Worm (Caenorhabditis elegans): ENCODE data around the gene immt-2.

The immt-2 gene

ce11 chrV:16834989-16835388 is 45.9 kb downstream of the immt-2 start, which contains the start of gene tni-3:
TSS of gene tni-3 (minus strand) at chrV:16835128.
- no peak for TF ChIP-seq pha-2 (tag; optimal IDR thresholded peaks at IDR 0.05)

- TF ChIP-seq fkh-10 (GFP tag; optimal IDR thresholded peaks at IDR 0.05) = no peak
- TF ChIP-seq ceh-34 (tag; optimal IDR thresholded peaks at IDR 0.05) = peak; percentile 56
- TF ChIP-seq syd-9 (tag; optimal IDR thresholded peaks at IDR 0.05) = no peak
- peak; percentile 7 for TF ChIP-seq ceh-18 (tag; optimal IDR thresholded peaks at IDR 0.05)
- no peak for TF ChIP-seq fkh-6 (tag; optimal IDR thresholded peaks at IDR 0.05)
- no peak for TF ChIP-seq pqm-1 (tag; optimal IDR thresholded peaks at IDR 0.05)
Measured at ce11 chrV:16836100-16836499, 47.0 kb downstream of the immt-2 start.

DNA sequence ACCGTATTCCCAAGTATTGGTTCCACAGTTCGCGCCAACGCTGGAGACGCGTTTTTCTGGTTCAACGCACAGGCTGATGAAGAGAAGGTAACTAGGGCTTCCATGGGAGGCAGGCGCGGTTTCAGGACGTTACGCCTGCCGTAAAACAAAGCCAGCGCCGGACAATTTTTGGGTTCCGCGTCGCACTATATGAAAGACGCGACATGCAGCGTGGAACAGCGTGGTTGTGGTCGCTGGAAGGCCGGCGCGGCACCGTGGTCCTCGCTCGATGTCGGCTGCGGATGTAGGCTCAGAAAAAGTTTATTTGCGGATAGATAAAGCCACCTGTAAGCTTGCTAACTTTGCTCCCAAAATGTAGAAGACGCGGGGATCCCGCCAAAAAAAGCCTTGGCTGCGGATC is 49.4 kb downstream of the immt-2 start:
- TF ChIP-seq elt-2 (tag; optimal IDR thresholded peaks at IDR 0.05) (no peak), npax-4 (tag; optimal IDR thresholded peaks at IDR 0.05) (no peak), C08G9.2 (tag; optimal IDR thresholded peaks at IDR 0.05) (no peak), hlh-15 (tag; optimal IDR thresholded peaks at IDR 0.05) (no peak), ceh-34 (tag; optimal IDR thresholded peaks at IDR 0.05) (no peak)

DNA sequence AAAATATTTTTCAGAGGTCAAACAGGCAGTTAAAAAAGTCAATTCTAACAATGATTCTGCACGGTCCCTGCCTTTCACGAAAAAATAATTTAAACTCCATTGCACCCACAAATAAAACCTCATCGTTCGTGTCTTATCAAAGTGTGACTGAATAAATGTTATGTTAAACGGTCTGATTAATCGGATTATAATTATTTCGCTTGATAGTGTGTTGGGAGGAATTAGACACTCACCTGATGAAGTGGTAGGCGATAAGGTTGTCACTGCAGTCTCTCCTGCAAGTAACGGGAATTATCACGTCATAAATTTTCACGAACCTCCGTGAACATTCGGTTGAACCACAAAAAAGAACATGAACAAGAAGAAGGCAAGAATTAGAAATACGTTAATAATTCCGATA is 51.2 kb downstream of the immt-2 start:
- no peak for TF ChIP-seq sdc-2 (tag; optimal IDR thresholded peaks at IDR 0.05)
- no peak for TF ChIP-seq nhr-232 (tag; optimal IDR thresholded peaks at IDR 0.05)
- no peak for TF ChIP-seq unc-86 (tag; optimal IDR thresholded peaks at IDR 0.05)
- no peak for TF ChIP-seq ahr-1 (tag; optimal IDR thresholded peaks at IDR 0.05)
- no peak for TF ChIP-seq pqm-1 (tag; optimal IDR thresholded peaks at IDR 0.05)
- TF ChIP-seq syd-9 (tag; optimal IDR thresholded peaks at IDR 0.05) = no peak
- no peak for TF ChIP-seq unc-42 (tag; optimal IDR thresholded peaks at IDR 0.05)
- TF ChIP-seq sox-4 (tag; optimal IDR thresholded peaks at IDR 0.05) = no peak
- no peak for TF ChIP-seq elt-4 (tag; optimal IDR thresholded peaks at IDR 0.05)
- TF ChIP-seq madf-2 (tag; optimal IDR thresholded peaks at IDR 0.05) = no peak
- no peak for TF ChIP-seq hlh-6 (tag; optimal IDR thresholded peaks at IDR 0.05)
- TF ChIP-seq fax-1 (tag; optimal IDR thresholded peaks at IDR 0.05) = no peak
- no peak for TF ChIP-seq zip-5 (tag; optimal IDR thresholded peaks at IDR 0.05)
- TF ChIP-seq pros-1 (tag; optimal IDR thresholded peaks at IDR 0.05) = no peak
- no peak for TF ChIP-seq ets-4 (tag; optimal IDR thresholded peaks at IDR 0.05)
- no peak for TF ChIP-seq F13H6.1 (tag; optimal IDR thresholded peaks at IDR 0.05)
- no peak for TF ChIP-seq rnt-1 (tag; optimal IDR thresholded peaks at IDR 0.05)
- TF ChIP-seq dmd-4 (tag; optimal IDR thresholded peaks at IDR 0.05; ENCODE audit: borderline replicate concordance) = no peak
- TF ChIP-seq lin-11 (tag; optimal IDR thresholded peaks at IDR 0.05) = no peak
- TF ChIP-seq pha-2 (tag; optimal IDR thresholded peaks at IDR 0.05) = no peak

DNA sequence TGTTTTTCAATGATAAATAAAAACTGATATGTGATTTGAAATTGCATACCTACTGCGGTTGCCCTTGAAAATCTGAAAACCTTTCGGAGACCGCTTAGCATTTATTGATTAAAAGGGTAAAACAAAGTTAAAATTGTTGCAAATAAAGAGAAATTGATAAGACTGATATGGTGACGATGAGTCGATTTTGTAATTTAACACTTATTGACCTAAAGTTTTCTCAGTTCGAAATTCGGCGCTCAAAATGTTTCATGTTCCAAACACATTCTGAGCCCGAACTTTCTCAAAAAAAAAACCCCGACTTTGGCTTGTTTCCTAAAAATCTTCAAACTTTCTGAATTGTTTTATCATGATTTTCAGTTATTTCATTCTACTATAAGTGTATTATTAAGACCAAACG is 51.9 kb downstream of the immt-2 start, which contains the start of gene clec-40:
clec-40 (minus strand) TSS at position 101 of the 400 bp plus-strand sequence.
- TF ChIP-seq lim-6 (tag; optimal IDR thresholded peaks at IDR 0.05) = no peak
- TF ChIP-seq fax-1 (tag; optimal IDR thresholded peaks at IDR 0.05) = no peak
- TF ChIP-seq sox-4 (tag; optimal IDR thresholded peaks at IDR 0.05) = no peak
- TF ChIP-seq K09A11.1 (tag; optimal IDR thresholded peaks at IDR 0.05; ENCODE audit: insufficient read depth) = no peak
- TF ChIP-seq nhr-11 (tag; optimal IDR thresholded peaks at IDR 0.05) = no peak
- TF ChIP-seq ztf-16 (tag; optimal IDR thresholded peaks at IDR 0.05) = no peak
- TF ChIP-seq hlh-8 (tag; optimal IDR thresholded peaks at IDR 0.05) = no peak
- no peak for TF ChIP-seq pax-1 (tag; optimal IDR thresholded peaks at IDR 0.05)

Data from whole organism, late embryonic.